Worm (Caenorhabditis elegans): ENCODE results near the gene ral-1.
"Not testable (repeated sequence)": the region's sequence is repeated elsewhere in the genome, so short reads cannot be mapped to it uniquely, and the experiment has no call there.

The ral-1 gene

DNA sequence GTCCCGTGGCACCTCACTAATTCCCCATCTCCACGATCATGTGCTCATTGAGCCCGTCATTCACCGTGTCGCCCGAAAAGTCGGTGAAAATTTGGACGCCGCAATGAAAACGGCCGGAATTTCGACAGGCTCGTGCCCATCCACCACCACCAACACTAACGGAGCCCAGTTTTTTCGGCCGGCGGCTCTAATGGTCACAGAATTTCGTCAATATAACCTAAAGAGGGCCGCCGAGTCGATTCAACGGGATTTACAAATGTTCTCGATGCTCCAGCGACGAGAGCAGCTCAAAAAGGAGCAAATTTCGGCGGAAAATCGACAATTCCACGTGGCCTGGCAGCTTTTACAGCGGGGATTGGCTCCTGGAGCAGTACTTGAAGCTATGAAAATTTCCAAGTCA, 18.4 kb downstream of the ral-1 start:
- TF ChIP-seq unc-39 (tag; optimal IDR thresholded peaks at IDR 0.05) (no peak), bed-3 (GFP tag; optimal IDR thresholded peaks at IDR 0.05) (no peak), lsy-2 (tag; optimal IDR thresholded peaks at IDR 0.05) (no peak), drap-1 (GFP tag; optimal IDR thresholded peaks at IDR 0.05) (no peak), hlh-1 (tag; optimal IDR thresholded peaks at IDR 0.05) (no peak), snpc-4 (tag; optimal IDR thresholded peaks at IDR 0.05) (no peak), mab-5 (tag; optimal IDR thresholded peaks at IDR 0.05) (no peak), blmp-1 (tag; optimal IDR thresholded peaks at IDR 0.05) (no peak), zip-8 (tag; optimal IDR thresholded peaks at IDR 0.05) (no peak), sem-2 (GFP tag; optimal IDR thresholded peaks at IDR 0.05) (no peak), nhr-28 (tag; optimal IDR thresholded peaks at IDR 0.05) (no peak), ceh-39 (tag; optimal IDR thresholded peaks at IDR 0.05) (no peak)

DNA sequence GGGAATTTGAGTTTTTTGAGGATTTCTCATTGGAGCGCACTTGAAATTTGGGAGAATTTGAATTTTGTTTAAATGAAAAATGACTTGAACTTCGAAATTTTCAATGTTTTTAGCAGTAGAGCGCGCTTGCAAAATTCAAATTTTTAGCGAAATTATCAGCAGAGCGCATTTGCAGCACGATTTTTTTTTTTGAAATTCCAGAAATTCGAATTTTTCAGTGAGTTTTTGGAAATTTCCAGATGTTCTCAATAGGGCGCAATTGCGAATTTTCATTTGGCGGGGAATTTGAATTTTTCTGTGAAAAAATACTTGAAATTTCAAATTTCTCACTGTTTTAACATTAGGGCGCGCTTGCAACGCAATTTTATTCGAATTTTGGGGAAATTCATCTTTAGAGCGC, 20.7 kb downstream of the ral-1 start:
- TF ChIP-seq drap-1 (GFP tag; optimal IDR thresholded peaks at IDR 0.05) (no peak), snpc-4 (tag; optimal IDR thresholded peaks at IDR 0.05) (no peak), nhr-12 (tag; optimal IDR thresholded peaks at IDR 0.05) (no peak), cnd-1 (tag; optimal IDR thresholded peaks at IDR 0.05) (no peak), ceh-83 (GFP tag; optimal IDR thresholded peaks at IDR 0.05) (no peak), tbx-8 (GFP tag; optimal IDR thresholded peaks at IDR 0.05) (no peak), ceh-43 (GFP tag; optimal IDR thresholded peaks at IDR 0.05) (no peak), M03D4.4 (tag; optimal IDR thresholded peaks at IDR 0.05) (no peak), nhr-2 (tag; optimal IDR thresholded peaks at IDR 0.05) (no peak), nhr-76 (tag; optimal IDR thresholded peaks at IDR 0.05) (no peak), hlh-1 (tag; optimal IDR thresholded peaks at IDR 0.05) (no peak), bed-3 (GFP tag; optimal IDR thresholded peaks at IDR 0.05) (no peak), ces-1 (GFP tag; optimal IDR thresholded peaks at IDR 0.05) (no peak), mab-5 (tag; optimal IDR thresholded peaks at IDR 0.05) (no peak), pha-4 (tag; optimal IDR thresholded peaks at IDR 0.05) (no peak)

DNA sequence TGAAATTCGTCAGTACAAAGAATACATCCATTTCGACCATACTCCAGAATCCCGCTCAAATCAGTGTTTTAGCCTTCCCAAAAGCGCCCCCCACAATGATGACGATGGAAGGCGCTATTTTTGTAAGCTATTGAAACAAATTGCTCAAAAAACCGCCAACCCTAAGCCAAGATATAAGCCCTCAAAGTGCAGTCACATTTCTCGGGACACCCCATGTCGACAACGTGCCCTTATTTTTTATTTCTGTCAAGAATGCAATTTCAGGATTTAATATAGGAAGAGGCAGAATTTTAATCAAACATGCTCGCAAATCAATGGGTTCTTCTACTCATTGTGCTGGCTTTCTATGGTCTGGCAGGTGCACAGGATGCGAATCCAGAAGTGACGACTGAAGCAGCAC, 21.6 kb downstream of the ral-1 start, which contains the start of gene Y53G8AR.1:
Y53G8AR.1 (plus strand) TSS at position 301 of the 400 bp plus-strand sequence.
- TF ChIP-seq sptf-1 (tag; optimal IDR thresholded peaks at IDR 0.05); tbx-8 (GFP tag; optimal IDR thresholded peaks at IDR 0.05); sem-2 (GFP tag; optimal IDR thresholded peaks at IDR 0.05): not testable (repeated sequence)

DNA sequence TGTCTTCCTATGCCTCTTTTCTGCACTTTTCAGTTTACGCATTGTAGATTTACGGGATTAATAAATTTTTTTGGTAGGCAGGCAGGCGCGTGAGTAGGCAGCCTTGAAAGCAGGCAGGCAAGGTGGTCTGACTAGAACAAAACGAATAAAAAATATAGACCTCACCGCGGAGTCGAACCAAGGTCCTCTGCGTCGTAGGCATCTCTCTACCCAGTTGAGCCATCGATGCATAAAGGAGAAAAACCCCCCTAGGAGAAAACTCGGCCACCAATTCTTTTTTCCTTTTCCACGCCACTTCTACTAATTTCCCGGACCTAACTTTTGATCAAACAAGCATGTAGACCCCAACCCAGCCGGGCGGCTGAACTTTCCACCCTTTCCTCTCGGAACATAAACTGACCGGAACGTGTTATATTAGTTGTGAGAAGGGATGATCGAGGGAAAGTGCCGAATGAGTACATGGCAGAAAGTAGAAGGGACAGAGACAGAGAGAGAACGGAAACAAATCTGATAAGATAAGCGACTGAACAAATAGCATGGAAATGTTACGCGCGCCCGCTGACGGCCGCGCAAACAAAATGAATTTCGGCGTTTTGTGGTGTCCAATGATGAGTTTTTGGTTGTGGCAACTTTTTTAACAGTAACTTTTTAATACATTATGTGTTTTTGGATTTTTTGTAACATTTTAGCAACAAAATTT, 28.4 kb downstream of the ral-1 start:
- TF ChIP-seq unc-62 (GFP tag; optimal IDR thresholded peaks at IDR 0.05) (no peak), pha-4 (tag; optimal IDR thresholded peaks at IDR 0.05) (peak; percentile 49), elt-3 (tag; optimal IDR thresholded peaks at IDR 0.05) (peak; percentile 92), blmp-1 (tag; optimal IDR thresholded peaks at IDR 0.05) (peak; percentile 63)

DNA sequence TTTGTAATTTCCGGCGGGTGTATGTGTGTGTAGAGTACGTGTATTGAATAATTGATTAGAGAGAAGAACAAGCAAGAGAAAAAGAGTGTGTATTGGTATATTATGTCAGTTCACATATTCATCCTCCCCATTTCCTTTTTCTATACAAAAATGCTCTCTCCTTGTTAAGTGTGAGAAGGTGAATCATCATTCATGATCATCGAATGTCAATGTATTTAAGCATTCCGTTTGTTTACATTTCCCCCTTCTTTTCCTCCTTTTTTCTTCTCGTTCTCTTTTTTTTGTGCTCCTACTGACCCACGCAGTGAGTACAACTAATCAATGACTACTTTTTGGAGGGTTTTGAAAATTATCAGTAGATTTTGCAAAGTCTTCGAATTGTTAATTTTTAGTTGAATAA, 32.4 kb downstream of the ral-1 start:
- TF ChIP-seq pha-4 (tag; optimal IDR thresholded peaks at IDR 0.05) (peak; percentile 12), lsy-2 (tag; optimal IDR thresholded peaks at IDR 0.05) (no peak)

DNA sequence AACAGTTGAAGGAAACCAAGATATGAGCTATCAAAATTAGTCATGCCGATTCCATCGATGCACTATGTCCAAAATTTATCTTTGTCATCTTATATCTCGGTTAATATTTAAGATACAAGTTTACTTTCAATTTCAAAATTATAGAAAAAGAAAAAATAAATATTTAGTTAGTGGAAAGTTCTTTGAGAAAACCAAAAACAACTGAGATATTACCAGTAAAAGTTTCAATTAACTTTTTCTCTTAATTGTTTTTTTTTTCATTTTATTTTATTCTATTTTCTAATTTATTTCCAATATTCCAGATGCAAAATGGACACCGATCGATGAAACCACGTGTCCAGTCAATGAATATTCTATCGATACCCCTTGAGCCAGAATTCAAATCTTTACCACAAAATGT, 33.5 kb downstream of the ral-1 start, which contains the start of gene gei-1:
gei-1 (plus strand) TSS at position 301 of the 400 bp plus-strand sequence.
- TF ChIP-seq ceh-43 (GFP tag; optimal IDR thresholded peaks at IDR 0.05): no peak
- TF ChIP-seq snpc-4 (tag; optimal IDR thresholded peaks at IDR 0.05): no peak
- TF ChIP-seq ztf-11 (tag; optimal IDR thresholded peaks at IDR 0.05): no peak
- no peak for TF ChIP-seq nhr-12 (tag; optimal IDR thresholded peaks at IDR 0.05)
- no peak for TF ChIP-seq drap-1 (GFP tag; optimal IDR thresholded peaks at IDR 0.05)
- TF ChIP-seq mab-5 (tag; optimal IDR thresholded peaks at IDR 0.05): no peak
- no peak for TF ChIP-seq nhr-237 (tag; optimal IDR thresholded peaks at IDR 0.05)
- no peak for TF ChIP-seq zip-8 (tag; optimal IDR thresholded peaks at IDR 0.05)
- no peak for TF ChIP-seq nhr-76 (tag; optimal IDR thresholded peaks at IDR 0.05)
- TF ChIP-seq blmp-1 (tag; optimal IDR thresholded peaks at IDR 0.05): no peak
- TF ChIP-seq unc-120 (tag; optimal IDR thresholded peaks at IDR 0.05; ENCODE audit: poor library complexity, severe bottlenecking): no peak
- TF ChIP-seq unc-62 (GFP tag; optimal IDR thresholded peaks at IDR 0.05): no peak
- no peak for TF ChIP-seq nhr-2 (tag; optimal IDR thresholded peaks at IDR 0.05)
- no peak for TF ChIP-seq flh-1 (GFP tag; optimal IDR thresholded peaks at IDR 0.05)
- no peak for TF ChIP-seq tbx-8 (GFP tag; optimal IDR thresholded peaks at IDR 0.05)
- TF ChIP-seq ces-1 (GFP tag; optimal IDR thresholded peaks at IDR 0.05): no peak
- no peak for TF ChIP-seq elt-3 (tag; optimal IDR thresholded peaks at IDR 0.05)

Data from whole organism, mixed stage, embryonic.